Worm (Caenorhabditis elegans): Measurements from ENCODE around the gene ddr-1.
A peak's percentile ranks its signal among the peaks of the same experiment; 100 is the strongest.

The ddr-1 gene

ce11 chrX:5475164-5475576 is 14.1 kb downstream of the ddr-1 start (continued):
- no peak for TF ChIP-seq ces-1 (GFP tag; optimal IDR thresholded peaks at IDR 0.05)
- TF ChIP-seq saeg-2 (GFP tag; IDR thresholded peaks at IDR 0.05), result no peak
- TF ChIP-seq pqm-1 (tag; optimal IDR thresholded peaks at IDR 0.05), result peak; percentile 71
- no peak for TF ChIP-seq F26F4.8 (GFP tag; conservative IDR thresholded peaks at IDR 0.05)
- TF ChIP-seq ceh-62 (tag; optimal IDR thresholded peaks at IDR 0.05), result no peak
- TF ChIP-seq nhr-42 (GFP tag; IDR thresholded peaks at IDR 0.05), result no peak
- no peak for TF ChIP-seq zfp-3 (GFP tag; conservative IDR thresholded peaks at IDR 0.05)
- no peak for TF ChIP-seq lin-29 (GFP tag; IDR thresholded peaks at IDR 0.05)
- TF ChIP-seq nhr-11 (tag; optimal IDR thresholded peaks at IDR 0.05), result peak; percentile 59
- TF ChIP-seq hif-1 (tag; optimal IDR thresholded peaks at IDR 0.05), result no peak
- TF ChIP-seq lin-1 (GFP tag; IDR thresholded peaks at IDR 0.05), result 0 out of 2 replicates have a peak, but pooled peaks have one; percentile 60
- no peak for TF ChIP-seq zip-11 (GFP tag; IDR thresholded peaks at IDR 0.05)
- no peak for TF ChIP-seq php-3 (GFP tag; IDR thresholded peaks at IDR 0.05)
- TF ChIP-seq lin-38 (GFP tag; IDR thresholded peaks at IDR 0.05), result no peak
- TF ChIP-seq spr-1 (tag; optimal IDR thresholded peaks at IDR 0.05), result no peak
- peak; percentile 74 for TF ChIP-seq dmd-6 (GFP tag; IDR thresholded peaks at IDR 0.05)
- TF ChIP-seq madf-5 (GFP tag; IDR thresholded peaks at IDR 0.05), result no peak
- TF ChIP-seq mxl-2 (GFP tag; conservative IDR thresholded peaks at IDR 0.05), result no peak
- TF ChIP-seq R02D3.7 (tag; optimal IDR thresholded peaks at IDR 0.05), result no peak
- TF ChIP-seq gei-8 (GFP tag; optimal IDR thresholded peaks at IDR 0.05), result no peak
- peak; percentile 91 for TF ChIP-seq hlh-30 (tag; optimal IDR thresholded peaks at IDR 0.05; ENCODE audit: insufficient read depth)
- TF ChIP-seq Y5F2A.4 (GFP tag; optimal IDR thresholded peaks at IDR 0.05), result no peak
- peak; percentile 36 for TF ChIP-seq attf-4 (tag; optimal IDR thresholded peaks at IDR 0.05)
- TF ChIP-seq duxl-1 (tag; optimal IDR thresholded peaks at IDR 0.05; ENCODE audit: poor library complexity), result peak; percentile 3
- no peak for TF ChIP-seq F37D6.2 (tag; optimal IDR thresholded peaks at IDR 0.05)
- TF ChIP-seq mes-2 (tag; optimal IDR thresholded peaks at IDR 0.05; ENCODE audit: poor library complexity, severe bottlenecking), result peak; percentile 48
- no peak for TF ChIP-seq lin-39 (tag; optimal IDR thresholded peaks at IDR 0.05)
- TF ChIP-seq F49E8.2 (tag; optimal IDR thresholded peaks at IDR 0.05; ENCODE audit: borderline replicate concordance), result no peak
- no peak for TF ChIP-seq egl-43 (GFP tag; IDR thresholded peaks at IDR 0.05)

ce11 chrX:5476357-5476756 is 15.3 kb downstream of the ddr-1 start:
- TF ChIP-seq dve-1 (tag; optimal IDR thresholded peaks at IDR 0.05; ENCODE audit: insufficient read depth) (peak; percentile 40), dmd-6 (GFP tag; IDR thresholded peaks at IDR 0.05) (peak; percentile 42; the same call in 1 of the 2 replicates), rbr-2 (tag; optimal IDR thresholded peaks at IDR 0.05) (no peak), nhr-28 (tag; optimal IDR thresholded peaks at IDR 0.05) (peak; percentile 26), pqm-1 (tag; optimal IDR thresholded peaks at IDR 0.05) (peak; percentile 83), Y75B8A.6 (GFP tag; IDR thresholded peaks at IDR 0.05) (no peak), mxl-3 (GFP tag; optimal IDR thresholded peaks at IDR 0.05) (peak; percentile 68), dpl-1 (GFP tag; optimal IDR thresholded peaks at IDR 0.05) (no peak), daf-16 (GFP tag; optimal IDR thresholded peaks at IDR 0.05) (no peak), daf-16 (tag; optimal IDR thresholded peaks at IDR 0.05) (peak; percentile 67), hlh-11 (tag; optimal IDR thresholded peaks at IDR 0.05) (peak; percentile 57), Y5F2A.4 (GFP tag; optimal IDR thresholded peaks at IDR 0.05) (no peak)

DNA sequence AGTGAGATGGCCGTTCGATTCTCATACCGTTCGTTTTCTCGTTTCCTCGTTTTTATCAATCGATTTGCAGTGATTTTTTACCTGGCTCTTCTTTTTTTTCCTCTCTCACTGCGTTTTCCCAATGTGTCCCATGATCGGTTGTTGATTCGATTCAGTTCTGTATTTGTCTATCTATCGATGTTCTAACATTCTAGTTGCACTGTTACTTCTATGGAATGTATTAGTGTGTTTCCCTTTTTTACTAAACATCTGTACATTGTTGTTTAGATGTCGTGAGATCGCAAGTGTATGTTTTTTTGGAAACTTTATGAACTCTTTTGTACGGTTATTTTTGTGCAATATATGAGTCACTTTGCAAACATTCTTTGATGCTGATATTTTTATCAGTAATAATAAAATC is 16.6 kb downstream of the ddr-1 start:
- TF ChIP-seq fos-1 (tag; optimal IDR thresholded peaks at IDR 0.05) (no peak), hlh-30 (tag; optimal IDR thresholded peaks at IDR 0.05; ENCODE audit: insufficient read depth) (peak; percentile 15), nhr-28 (tag; optimal IDR thresholded peaks at IDR 0.05) (peak; percentile 50), tag-97 (GFP tag; IDR thresholded peaks at IDR 0.05) (no peak), daf-16 (GFP tag; optimal IDR thresholded peaks at IDR 0.05) (no peak), daf-16 (tag; optimal IDR thresholded peaks at IDR 0.05) (peak; percentile 53)
